Worm (Caenorhabditis elegans): ENCODE measurements around the gene Y38H6C.24.

ce11 chrV:20574314-20574713 lies 48.1 kb downstream of the Y38H6C.24 start, which contains the start of gene clec-263:
- no peak for TF ChIP-seq zag-1 (tag; optimal IDR thresholded peaks at IDR 0.05)
- TF ChIP-seq egl-27 (tag; optimal IDR thresholded peaks at IDR 0.05): no peak
- no peak for TF ChIP-seq lsy-2 (tag; optimal IDR thresholded peaks at IDR 0.05)
- TF ChIP-seq unc-62 (GFP tag; optimal IDR thresholded peaks at IDR 0.05): no peak
- TF ChIP-seq fos-1 (tag; optimal IDR thresholded peaks at IDR 0.05): no peak
- no peak for TF ChIP-seq skn-1 (tag; optimal IDR thresholded peaks at IDR 0.05)
- TF ChIP-seq aly-2 (tag; optimal IDR thresholded peaks at IDR 0.05): no peak
- no peak for TF ChIP-seq nhr-237 (tag; optimal IDR thresholded peaks at IDR 0.05)
- no peak for TF ChIP-seq ZK546.5 (tag; optimal IDR thresholded peaks at IDR 0.05)
- no peak for TF ChIP-seq blmp-1 (tag; optimal IDR thresholded peaks at IDR 0.05; ENCODE audit: insufficient read depth)
- TF ChIP-seq mbf-1 (tag; optimal IDR thresholded peaks at IDR 0.05): no peak

Data from whole organism, L2 larva.